Fruit fly (Drosophila melanogaster) whole organism, embryonic: ENCODE results near the gene Cip4.
A peak's percentile ranks its signal among the peaks of the same experiment; 100 is the strongest.

Experiments
- ATbp ChIP-seq: fragments of 200-800 bp; sonication (Bioruptor generic); optimal IDR thresholded peaks from 2 replicates; lab custom pipeline; 2017; ENCODE audit warnings: missing biosample characterization, mild to moderate bottlenecking, missing genetic modification characterization, missing genetic modification reagents
- Ada2b ChIP-seq: fragments of 200-800 bp; sonication (Bioruptor generic); IDR thresholded peaks from 2 replicates; pipeline ENCODE4 v1.3.6; 2022; ENCODE audit warnings: missing biosample characterization, missing genetic modification characterization
- B-H1 ChIP-seq: fragments of 200-800 bp; sonication (Bioruptor generic); IDR thresholded peaks from 3 replicates; pipeline ENCODE4 v1.3.6; 2022; ENCODE audit warnings: missing biosample characterization, missing genetic modification characterization
- CG11695 ChIP-seq: fragments of 200-800 bp; sonication (Bioruptor generic); IDR thresholded peaks from 3 replicates; pipeline ENCODE4 v1.3.6; 2022; ENCODE audit warnings: missing biosample characterization, missing genetic modification characterization
- CG11723 ChIP-seq: fragments of 200-800 bp; sonication (Bioruptor generic); optimal IDR thresholded peaks from 2 replicates; lab custom pipeline; 2017; ENCODE audit warnings: missing biosample characterization, mild to moderate bottlenecking, missing genetic modification characterization
- CG12071 ChIP-seq: fragments of 200-800 bp; sonication (Bioruptor generic); optimal IDR thresholded peaks from 3 replicates; lab custom pipeline; 2018; ENCODE audit warnings: missing biosample characterization, mild to moderate bottlenecking, missing genetic modification characterization
- CG12299 ChIP-seq: fragments of 200-800 bp; sonication (Bioruptor generic); optimal IDR thresholded peaks from 2 replicates; lab custom pipeline; 2018; ENCODE audit warnings: missing biosample characterization, mild to moderate bottlenecking, missing genetic modification characterization
- CG12659 ChIP-seq: fragments of 200-800 bp; sonication (Bioruptor generic); optimal IDR thresholded peaks from 3 replicates; lab custom pipeline; 2017; ENCODE audit warnings: mild to moderate bottlenecking, missing biosample characterization, missing genetic modification reagents, missing genetic modification characterization
- CG13624 ChIP-seq: fragments of 200-800 bp; sonication (Bioruptor generic); optimal IDR thresholded peaks from 2 replicates; lab custom pipeline; 2016; ENCODE audit warnings: missing biosample characterization, missing genetic modification characterization
- CG13894 ChIP-seq: fragments of 200-800 bp; sonication (Bioruptor generic); optimal IDR thresholded peaks from 3 replicates; lab custom pipeline; 2018; ENCODE audit warnings: missing biosample characterization, mild to moderate bottlenecking, missing genetic modification characterization, moderate library complexity
- CG1602 ChIP-seq: fragments of 200-800 bp; sonication (Bioruptor generic); optimal IDR thresholded peaks from 3 replicates; lab custom pipeline; 2016; ENCODE audit warnings: missing biosample characterization, missing genetic modification characterization
- CG1647 ChIP-seq: fragments of 200-800 bp; sonication (Bioruptor generic); optimal IDR thresholded peaks from 3 replicates; lab custom pipeline; 2016; ENCODE audit warnings: missing biosample characterization, missing genetic modification characterization
- CG16779 ChIP-seq: fragments of 200-800 bp; sonication (Bioruptor generic); IDR thresholded peaks from 2 replicates; pipeline ENCODE4 v1.3.6; 2022; ENCODE audit warnings: missing biosample characterization, missing genetic modification characterization
- CG16863 ChIP-seq: fragments of 200-800 bp; sonication (Bioruptor generic); optimal IDR thresholded peaks from 3 replicates; lab custom pipeline; 2016; ENCODE audit warnings: missing biosample characterization, missing genetic modification characterization
- CG17912 ChIP-seq: fragments of 200-800 bp; sonication (Bioruptor generic); optimal IDR thresholded peaks from 2 replicates; lab custom pipeline; 2018; ENCODE audit warnings: missing biosample characterization, mild to moderate bottlenecking, missing genetic modification characterization
- CG2199 ChIP-seq: fragments of 200-800 bp; sonication (Bioruptor generic); IDR thresholded peaks from 3 replicates; pipeline ENCODE4 v1.3.6; 2022; ENCODE audit warnings: missing biosample characterization, missing genetic modification characterization
- CG2875 ChIP-seq: fragments of 200-800 bp; sonication (Bioruptor generic); optimal IDR thresholded peaks from 2 replicates; lab custom pipeline; 2017; ENCODE audit warnings: missing biosample characterization, mild to moderate bottlenecking, missing genetic modification characterization, missing genetic modification reagents
- CG30431 ChIP-seq: fragments of 200-800 bp; sonication (Bioruptor generic); optimal IDR thresholded peaks from 2 replicates; lab custom pipeline; 2017; ENCODE audit warnings: missing biosample characterization, missing genetic modification characterization
- CG31388 ChIP-seq: fragments of 200-800 bp; sonication (Bioruptor generic); optimal IDR thresholded peaks from 2 replicates; lab custom pipeline; 2016; ENCODE audit warnings: missing biosample characterization, missing genetic modification characterization
- CG3281 ChIP-seq: fragments of 200-800 bp; sonication (Bioruptor generic); optimal IDR thresholded peaks from 3 replicates; lab custom pipeline; 2017; ENCODE audit warnings: missing biosample characterization, mild to moderate bottlenecking, missing genetic modification characterization
- CG34422 ChIP-seq: fragments of 200-800 bp; sonication (Bioruptor generic); IDR thresholded peaks from 3 replicates; pipeline ENCODE4 v1.3.6; 2022; ENCODE audit warnings: missing biosample characterization, missing genetic modification characterization
- CG3838 ChIP-seq: fragments of 200-800 bp; sonication (Bioruptor generic); optimal IDR thresholded peaks from 3 replicates; lab custom pipeline; 2016; ENCODE audit warnings: missing biosample characterization, missing genetic modification characterization
- CG4360 ChIP-seq: fragments of 200-800 bp; sonication (Bioruptor generic); IDR thresholded peaks from 2 replicates; pipeline ENCODE4 v1.3.6; 2022; ENCODE audit warnings: missing biosample characterization, missing genetic modification characterization
- CG7928 ChIP-seq: fragments of 200-800 bp; sonication (Bioruptor generic); optimal IDR thresholded peaks from 2 replicates; lab custom pipeline; 2017; ENCODE audit warnings: missing biosample characterization, mild to moderate bottlenecking, missing genetic modification characterization
- CG8089 ChIP-seq: fragments of 200-800 bp; sonication (Bioruptor generic); optimal IDR thresholded peaks from 3 replicates; lab custom pipeline; 2016; ENCODE audit warnings: missing biosample characterization, missing genetic modification characterization
- CG9437 ChIP-seq: fragments of 200-800 bp; sonication (Bioruptor generic); optimal IDR thresholded peaks from 2 replicates; lab custom pipeline; 2018; ENCODE audit warnings: missing biosample characterization, mild to moderate bottlenecking, missing genetic modification characterization
- GATAe ChIP-seq: fragments of 200-800 bp; sonication (Bioruptor generic); conservative IDR thresholded peaks from 2 replicates; pipeline ENCODE4 v1.3.6; 2022; ENCODE audit warnings: missing biosample characterization, missing genetic modification characterization
- HHEX ChIP-seq: fragments of 200-800 bp; sonication (Bioruptor generic); optimal IDR thresholded peaks from 3 replicates; lab custom pipeline; 2017; ENCODE audit warnings: missing biosample characterization, mild to moderate bottlenecking, missing genetic modification characterization, missing genetic modification reagents
- Hr78 ChIP-seq, 2 experiments: fragments of 200-800 bp in 1 of 2; fragments of >200 bp in 1 of 2; sonication (Bioruptor generic) in 1 of 2; optimal IDR thresholded peaks; 2 replicates each; lab custom pipeline; 2017 to 2019; ENCODE audit warnings: missing biosample characterization in 2 of 2, missing genetic modification characterization in 2 of 2, mild to moderate bottlenecking in 1 of 2, moderate library complexity in 1 of 2
- Lhr ChIP-seq: fragments of 200-800 bp; sonication (Bioruptor generic); optimal IDR thresholded peaks from 3 replicates; lab custom pipeline; 2017; ENCODE audit warnings: mild to moderate bottlenecking, missing biosample characterization, missing genetic modification reagents, missing genetic modification characterization
- Med ChIP-seq: fragments of 200-800 bp; sonication (Bioruptor generic); peaks from one replicate; lab custom pipeline; 2016; ENCODE audit warnings: missing biosample characterization, missing genetic modification characterization, mild to moderate bottlenecking, inconsistent platforms, moderate library complexity
- Pdp1 ChIP-seq, 2 experiments: fragments of 200-800 bp; sonication (Bioruptor generic); optimal IDR thresholded peaks; 3 replicates each; lab custom pipeline; 2016; ENCODE audit warnings: missing biosample characterization in 2 of 2, missing genetic modification characterization in 2 of 2, mild to moderate bottlenecking in 1 of 2, moderate library complexity in 1 of 2
- Ptx1 ChIP-seq: fragments of 200-800 bp; sonication (Bioruptor generic); IDR thresholded peaks from 2 replicates; pipeline ENCODE4 v1.3.6; 2022; ENCODE audit warnings: missing biosample characterization, missing genetic modification characterization
- Sox102F ChIP-seq: fragments of 200-800 bp; sonication (Bioruptor generic); optimal IDR thresholded peaks from 2 replicates; lab custom pipeline; 2018; ENCODE audit warnings: missing biosample characterization, mild to moderate bottlenecking, missing genetic modification characterization, moderate library complexity
- YL-1 ChIP-seq: fragments of 200-800 bp; sonication (Bioruptor generic); optimal IDR thresholded peaks from 3 replicates; lab custom pipeline; 2017; ENCODE audit warnings: missing biosample characterization, mild to moderate bottlenecking, missing genetic modification characterization
- az2 ChIP-seq: fragments of 200-800 bp; sonication (Bioruptor generic); optimal IDR thresholded peaks from 3 replicates; lab custom pipeline; 2016; ENCODE audit warnings: missing biosample characterization, missing genetic modification characterization
- bab2 ChIP-seq: fragments of 200-800 bp; sonication (Bioruptor generic); optimal IDR thresholded peaks from 2 replicates; lab custom pipeline; 2016; ENCODE audit warnings: missing biosample characterization, missing genetic modification characterization
- br ChIP-seq: fragments of >200 bp; optimal IDR thresholded peaks from 2 replicates; lab custom pipeline; 2017
- cato ChIP-seq: fragments of 200-800 bp; sonication (Bioruptor generic); optimal IDR thresholded peaks from 2 replicates; lab custom pipeline; 2016; ENCODE audit warnings: missing biosample characterization, missing genetic modification characterization, borderline replicate concordance
- crp ChIP-seq, 2 experiments: fragments of 200-800 bp; sonication (Bioruptor generic); optimal IDR thresholded peaks; 2 replicates in 1 of 2; 3 replicates in 1 of 2; lab custom pipeline; 2017; ENCODE audit warnings: missing biosample characterization in 2 of 2, missing genetic modification characterization in 2 of 2, mild to moderate bottlenecking in 1 of 2, moderate library complexity in 1 of 2
- dysf ChIP-seq: fragments of 200-800 bp; sonication (Bioruptor generic); IDR thresholded peaks from 3 replicates; pipeline ENCODE4 v1.3.6; 2022; ENCODE audit warnings: missing biosample characterization, missing genetic modification characterization
- ken ChIP-seq: fragments of 200-800 bp; sonication (Bioruptor generic); IDR thresholded peaks from 3 replicates; pipeline ENCODE4 v1.3.6; 2022; ENCODE audit warnings: missing biosample characterization, missing genetic modification characterization
- kni ChIP-seq: fragments of 200-800 bp; sonication (Bioruptor generic); optimal IDR thresholded peaks from 3 replicates; lab custom pipeline; 2017; ENCODE audit warnings: mild to moderate bottlenecking, missing biosample characterization, missing genetic modification reagents, missing genetic modification characterization
- lbe ChIP-seq: fragments of 200-800 bp; sonication (Bioruptor generic); optimal IDR thresholded peaks from 2 replicates; lab custom pipeline; 2016; ENCODE audit warnings: missing biosample characterization, mild to moderate bottlenecking, missing genetic modification characterization
- run ChIP-seq: fragments of 200-800 bp; sonication (Bioruptor generic); optimal IDR thresholded peaks from 3 replicates; lab custom pipeline; 2018; ENCODE audit warnings: missing biosample characterization, mild to moderate bottlenecking, missing genetic modification characterization
- scrt ChIP-seq: fragments of 200-800 bp; sonication (Bioruptor generic); optimal IDR thresholded peaks from 2 replicates; lab custom pipeline; 2018; ENCODE audit warnings: missing biosample characterization, mild to moderate bottlenecking, missing genetic modification characterization, moderate library complexity
- sob ChIP-seq: fragments of 200-800 bp; sonication (Bioruptor generic); IDR thresholded peaks from 2 replicates; pipeline ENCODE4 v1.3.6; 2022; ENCODE audit warnings: missing biosample characterization, missing genetic modification characterization
- tin ChIP-seq: fragments of 200-800 bp; sonication (Bioruptor generic); optimal IDR thresholded peaks from 3 replicates; lab custom pipeline; 2016; ENCODE audit warnings: missing biosample characterization, missing genetic modification characterization
- trh ChIP-seq: fragments of 200-800 bp; sonication (Bioruptor generic); optimal IDR thresholded peaks from 2 replicates; lab custom pipeline; 2016; ENCODE audit warnings: missing biosample characterization, missing genetic modification characterization
- usp ChIP-seq: fragments of >200 bp; optimal IDR thresholded peaks from 2 replicates; lab custom pipeline; 2017; ENCODE audit warnings: missing biosample characterization, missing genetic modification characterization

The Cip4 gene

DNA sequence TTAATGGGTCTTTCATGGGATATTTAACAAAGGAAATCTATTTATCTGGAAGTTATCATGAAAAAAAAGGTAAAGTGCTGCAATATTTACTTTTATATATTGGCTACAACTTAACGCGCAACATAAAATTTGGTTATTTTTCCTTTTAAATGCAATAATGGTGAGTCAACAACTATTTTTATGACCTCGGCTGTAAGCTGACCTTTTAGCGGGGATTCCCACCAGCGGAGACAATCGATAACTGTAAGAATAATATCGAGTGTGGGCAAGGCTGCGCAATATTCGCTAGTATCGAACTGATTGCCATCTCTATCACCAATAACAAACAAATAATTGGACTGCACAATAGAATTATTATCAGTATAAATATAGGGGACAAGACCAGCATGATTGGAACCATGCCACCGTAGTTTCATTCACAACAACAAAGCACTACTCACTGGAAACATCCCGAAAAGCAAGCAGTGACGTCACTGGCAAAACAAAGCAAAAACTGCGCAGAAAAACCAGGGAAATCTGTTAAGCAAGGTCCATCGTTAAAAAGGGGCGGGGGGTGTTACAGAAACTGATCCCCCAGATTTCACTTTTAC is 39.4 kb upstream of the Cip4 start, which contains the start of gene Syx17 (continued):
- TF ChIP-seq Pdp1 (GFP tag; optimal IDR thresholded peaks at IDR 0.05; lab: Kevin White, UChicago) = peak; percentile 50 to 68
- TF ChIP-seq Med (GFP tag; lab: Kevin White, UChicago) = peak; percentile 92
- peak; percentile 62 for TF ChIP-seq tin (GFP tag; lab: Kevin White, UChicago)
- peak; percentile 36 for TF ChIP-seq CG16863 (GFP tag; lab: Kevin White, UChicago)
- TF ChIP-seq ATbp = no peak
- peak; percentile 91 for TF ChIP-seq CG13624 (GFP tag; lab: Kevin White, UChicago)
- peak; percentile 60 for TF ChIP-seq bab2
- TF ChIP-seq CG2875 = peak; percentile 16
- no peak for TF ChIP-seq CG31388
- peak; percentile 74 for TF ChIP-seq CG12659 (GFP tag; lab: Kevin White, UChicago)
- TF ChIP-seq kni (GFP tag; lab: Kevin White, UChicago) = no peak
- TF ChIP-seq CG3838 (GFP tag; lab: Kevin White, UChicago) = peak; percentile 98
- no peak for TF ChIP-seq CG17912
- peak; percentile 11 for TF ChIP-seq scrt
- peak; percentile 20 for TF ChIP-seq CG1647
- peak; percentile 53 for TF ChIP-seq Sox102F (GFP tag; lab: Kevin White, UChicago)
- no peak for TF ChIP-seq br
- peak; percentile 52 for TF ChIP-seq lbe
- TF ChIP-seq Hr78 (GFP tag; optimal IDR thresholded peaks at IDR 0.05; lab: Kevin White, UChicago) = peak; percentile 76 to 100
- peak; percentile 69 for TF ChIP-seq CG13894 (tag; lab: Kevin White, UChicago)
- peak; percentile 76; the same call in 2 of the 3 replicates for TF ChIP-seq CG34422
- TF ChIP-seq CG11695 = peak; percentile 48; the same call in 1 of the 3 replicates
- TF ChIP-seq sob (GFP tag; lab: Robert Waterston, UW) = peak; percentile 71
- peak; percentile 35 for TF ChIP-seq Ptx1 (GFP tag; lab: Robert Waterston, UW)
- TF ChIP-seq CG2199 (GFP tag; lab: Robert Waterston, UW) = peak; percentile 59; the same call in 1 of the 3 replicates
- TF ChIP-seq CG12071 (GFP tag; lab: Kevin White, UChicago) = peak; percentile 35
- TF ChIP-seq ken (GFP tag; lab: Robert Waterston, UW) = 0 out of 3 replicates have a peak, but pooled peaks have one; percentile 14
- no peak for TF ChIP-seq usp (GFP tag; lab: Kevin White, UChicago)
- TF ChIP-seq CG3281 = peak; percentile 63
- TF ChIP-seq Ada2b (GFP tag; lab: Robert Waterston, UW) = no peak
- no peak for TF ChIP-seq B-H1 (GFP tag; lab: Robert Waterston, UW)
- peak; percentile 25; the same call in 1 of the 2 replicates for TF ChIP-seq CG4360 (GFP tag; lab: Robert Waterston, UW)
- no peak for TF ChIP-seq GATAe (GFP tag; lab: Robert Waterston, UW)
- TF ChIP-seq YL-1 (GFP tag; lab: Kevin White, UChicago) = peak; percentile 84
- TF ChIP-seq CG7928 = peak; percentile 58
- TF ChIP-seq trh (GFP tag; lab: Kevin White, UChicago) = peak; percentile 23
- TF ChIP-seq CG9437 = peak; percentile 41
- no peak for TF ChIP-seq cato (GFP tag; lab: Kevin White, UChicago)
- peak; percentile 2 for TF ChIP-seq HHEX (GFP tag; lab: Kevin White, UChicago)
- peak; percentile 50 for TF ChIP-seq CG1602 (GFP tag; lab: Kevin White, UChicago)
- TF ChIP-seq CG30431 (GFP tag; lab: Kevin White, UChicago) = no peak
- no peak for TF ChIP-seq CG8089 (GFP tag; lab: Kevin White, UChicago)
- TF ChIP-seq CG12299 (tag; lab: Kevin White, UChicago) = peak; percentile 31
- TF ChIP-seq az2 (GFP tag; lab: Kevin White, UChicago) = peak; percentile 62
- TF ChIP-seq CG11723 (GFP tag; lab: Kevin White, UChicago) = peak; percentile 20
- peak in 1 of 2 experiments; percentile 18 for TF ChIP-seq crp (GFP tag; optimal IDR thresholded peaks at IDR 0.05; lab: Kevin White, UChicago)
- TF ChIP-seq dysf (GFP tag; lab: Robert Waterston, UW) = peak; percentile 45; the same call in 2 of the 3 replicates
- TF ChIP-seq run (tag; lab: Kevin White, UChicago) = peak; percentile 11
- TF ChIP-seq Lhr (GFP tag; lab: Kevin White, UChicago) = peak; percentile 48
- peak; percentile 60; the same call in 1 of the 2 replicates for TF ChIP-seq CG16779
